Worm (Caenorhabditis elegans) whole organism, L4 larva: ENCODE data around the gene aqp-2.

Experiments used
- F44E2.7 ChIP-seq: fragments of 200-800 bp; sonication (Bioruptor generic); IDR thresholded peaks from 2 replicates; pipeline ENCODE4 v2.1.2; 2022; ENCODE audit warnings: missing genetic modification characterization, missing compliant biosample characterization
- F49E8.2 ChIP-seq: sonication (generic microtip); optimal IDR thresholded peaks from 2 replicates; lab custom pipeline; 2016; ENCODE audit warnings: missing compliant biosample characterization, mild to moderate bottlenecking, missing genetic modification characterization, borderline replicate concordance
- R02D3.7 ChIP-seq: fragments of 150-350 bp; sonication (generic microtip); optimal IDR thresholded peaks from 3 replicates; lab custom pipeline; 2014; ENCODE audit warnings: missing biosample characterization, missing genetic modification characterization
- Y105C5A.15 ChIP-seq: fragments of 200-800 bp; sonication (Bioruptor generic); IDR thresholded peaks from 2 replicates; pipeline ENCODE4 v1.3.6; 2022; ENCODE audit warnings: missing genetic modification characterization, missing compliant biosample characterization
- aha-1 ChIP-seq: fragments of 150-350 bp; peaks from one replicate; lab custom pipeline; 2014; ENCODE audit warnings: missing biosample characterization, missing genetic modification characterization
- aly-2 ChIP-seq: sonication (generic microtip); optimal IDR thresholded peaks from 2 replicates; lab custom pipeline; 2018; ENCODE audit warnings: missing biosample characterization, missing genetic modification characterization
- arid-1 ChIP-seq: fragments of 200-800 bp; sonication (Bioruptor generic); conservative IDR thresholded peaks from 2 replicates; pipeline ENCODE4 v1.3.6; 2022; ENCODE audit warnings: missing genetic modification reagents, missing genetic modification characterization, missing compliant biosample characterization
- ceh-20 ChIP-seq: fragments of 200-800 bp; sonication (Bioruptor generic); IDR thresholded peaks from 2 replicates; pipeline ENCODE4 v1.3.6; 2022; ENCODE audit warnings: missing genetic modification reagents, missing genetic modification characterization, missing compliant biosample characterization
- ceh-28 ChIP-seq: fragments of 150-350 bp; optimal IDR thresholded peaks from 2 replicates; lab custom pipeline; 2014; ENCODE audit warnings: missing biosample characterization, missing genetic modification reagents, missing genetic modification characterization
- ceh-82 ChIP-seq: sonication (generic microtip); optimal IDR thresholded peaks from 2 replicates; lab custom pipeline; 2017; ENCODE audit warnings: missing biosample characterization, missing genetic modification characterization
- ces-1 ChIP-seq: fragments of 150-350 bp; sonication (generic microtip); optimal IDR thresholded peaks from 4 replicates; lab custom pipeline; 2014; ENCODE audit warnings: missing biosample characterization, missing genetic modification reagents, missing genetic modification characterization
- daf-12 ChIP-seq: fragments of 150-350 bp; optimal IDR thresholded peaks from 2 replicates; lab custom pipeline; 2014; ENCODE audit warnings: missing biosample characterization, missing genetic modification reagents, missing genetic modification characterization
- daf-19 ChIP-seq: fragments of 200-800 bp; sonication (Bioruptor generic); conservative IDR thresholded peaks from 2 replicates; pipeline ENCODE4 v1.3.6; 2022; ENCODE audit warnings: missing genetic modification characterization, missing compliant biosample characterization
- dmd-8 ChIP-seq: fragments of 200-800 bp; sonication (Bioruptor generic); IDR thresholded peaks from 2 replicates; pipeline ENCODE4 v1.3.6; 2022; ENCODE audit warnings: missing genetic modification characterization, missing compliant biosample characterization
- dmd-9 ChIP-seq: fragments of 200-800 bp; sonication (Bioruptor generic); IDR thresholded peaks from 2 replicates; pipeline ENCODE4 v1.3.6; 2022; ENCODE audit warnings: missing genetic modification reagents, missing genetic modification characterization, missing compliant biosample characterization
- dpl-1 ChIP-seq: fragments of 150-350 bp; optimal IDR thresholded peaks from 2 replicates; lab custom pipeline; 2014; ENCODE audit warnings: missing biosample characterization, missing genetic modification reagents, missing genetic modification characterization
- duxl-1 ChIP-seq: sonication (generic microtip); optimal IDR thresholded peaks from 2 replicates; lab custom pipeline; 2016; ENCODE audit warnings: mild to moderate bottlenecking, missing genetic modification characterization, moderate library complexity, missing compliant biosample characterization; ENCODE audit not compliant: poor library complexity
- egl-43 ChIP-seq: fragments of 200-800 bp; sonication (Bioruptor generic); IDR thresholded peaks from 2 replicates; pipeline ENCODE4 v1.3.6; 2022; ENCODE audit warnings: missing genetic modification reagents, missing genetic modification characterization, missing compliant biosample characterization
- fos-1 ChIP-seq: fragments of 150-350 bp; optimal IDR thresholded peaks from 2 replicates; lab custom pipeline; 2014; ENCODE audit warnings: missing biosample characterization, missing genetic modification characterization
- gei-8 ChIP-seq: fragments of 200-800 bp; sonication (Bioruptor generic); optimal IDR thresholded peaks from 2 replicates; lab custom pipeline; 2018; ENCODE audit warnings: mild to moderate bottlenecking, missing genetic modification characterization, missing compliant biosample characterization
- hlh-11 ChIP-seq: fragments of 200-800 bp; sonication (Bioruptor generic); optimal IDR thresholded peaks from 2 replicates; lab custom pipeline; 2018; ENCODE audit warnings: mild to moderate bottlenecking, missing genetic modification characterization, missing compliant biosample characterization
- hlh-30 ChIP-seq: sonication (generic microtip); optimal IDR thresholded peaks from 2 replicates; lab custom pipeline; 2017; ENCODE audit warnings: antibody characterized with exemption, mild to moderate bottlenecking, missing genetic modification characterization, missing compliant biosample characterization; ENCODE audit not compliant: insufficient read depth
- lim-7 ChIP-seq: fragments of 200-800 bp; sonication (Bioruptor generic); IDR thresholded peaks from 2 replicates; pipeline ENCODE4 v1.3.6; 2022; ENCODE audit warnings: missing genetic modification characterization, missing compliant biosample characterization
- lin-1 ChIP-seq: fragments of 200-800 bp; sonication (Bioruptor generic); IDR thresholded peaks from 2 replicates; pipeline ENCODE4 v1.3.6; 2022; ENCODE audit warnings: missing genetic modification reagents, missing genetic modification characterization, missing compliant biosample characterization
- lir-3 ChIP-seq: sonication (generic microtip); optimal IDR thresholded peaks from 2 replicates; lab custom pipeline; 2016; ENCODE audit warnings: mild to moderate bottlenecking, missing genetic modification characterization, missing compliant biosample characterization
- lsy-2 ChIP-seq, 2 experiments: fragments of 150-350 bp in 1 of 2; sonication (generic microtip) in 1 of 2; optimal IDR thresholded peaks; 2 replicates each; lab custom pipeline; 2014 to 2017; ENCODE audit warnings: missing biosample characterization in 2 of 2, missing genetic modification characterization in 2 of 2
- madf-5 ChIP-seq, 2 experiments: fragments of 200-800 bp; sonication (Bioruptor generic); IDR thresholded peaks; 2 replicates each; pipeline ENCODE4 v1.3.6; 2022; ENCODE audit warnings: missing compliant biosample characterization in 2 of 2, missing genetic modification characterization in 2 of 2
- madf-9 ChIP-seq: fragments of 200-800 bp; sonication (Bioruptor generic); conservative IDR thresholded peaks from 2 replicates; pipeline ENCODE4 v1.3.6; 2022; ENCODE audit warnings: missing genetic modification reagents, missing genetic modification characterization, missing compliant biosample characterization
- mdl-1 ChIP-seq, 2 experiments: fragments of 150-350 bp in 1 of 2; sonication (generic microtip) in 1 of 2; optimal IDR thresholded peaks; 2 replicates each; lab custom pipeline; 2014 to 2017; ENCODE audit warnings: missing biosample characterization in 2 of 2, missing genetic modification characterization in 2 of 2
- mep-1 ChIP-seq: fragments of 150-350 bp; sonication (generic microtip); optimal IDR thresholded peaks from 3 replicates; lab custom pipeline; 2014; ENCODE audit warnings: missing biosample characterization, missing genetic modification characterization
- mes-2 ChIP-seq: sonication (generic microtip); optimal IDR thresholded peaks from 2 replicates; lab custom pipeline; 2016; ENCODE audit warnings: missing genotype, mild to moderate bottlenecking, missing genetic modification characterization, missing compliant biosample characterization; ENCODE audit not compliant: poor library complexity, severe bottlenecking
- nhr-10 ChIP-seq: fragments of 150-350 bp; optimal IDR thresholded peaks from 2 replicates; lab custom pipeline; 2014; ENCODE audit warnings: missing biosample characterization, missing genetic modification characterization
- nhr-102 ChIP-seq: sonication (generic microtip); optimal IDR thresholded peaks from 2 replicates; lab custom pipeline; 2016; ENCODE audit warnings: mild to moderate bottlenecking, missing genetic modification characterization, moderate library complexity, missing compliant biosample characterization
- nhr-237 ChIP-seq: sonication (generic microtip); optimal IDR thresholded peaks from 2 replicates; lab custom pipeline; 2017; ENCODE audit warnings: missing biosample characterization, missing genetic modification characterization
- nhr-28 ChIP-seq: fragments of 150-350 bp; optimal IDR thresholded peaks from 2 replicates; lab custom pipeline; 2014; ENCODE audit warnings: missing biosample characterization, missing genetic modification characterization
- nhr-42 ChIP-seq: fragments of 200-800 bp; sonication (Bioruptor generic); IDR thresholded peaks from 2 replicates; pipeline ENCODE4 v1.3.6; 2022; ENCODE audit warnings: missing genetic modification characterization, missing compliant biosample characterization
- nhr-48 ChIP-seq: sonication (generic microtip); optimal IDR thresholded peaks from 2 replicates; lab custom pipeline; 2016; ENCODE audit warnings: mild to moderate bottlenecking, missing genetic modification characterization, missing compliant biosample characterization
- nhr-6 ChIP-seq: fragments of 150-350 bp; optimal IDR thresholded peaks from 2 replicates; lab custom pipeline; 2014; ENCODE audit warnings: missing biosample characterization, missing genetic modification characterization
- nhr-76 ChIP-seq: fragments of 150-350 bp; optimal IDR thresholded peaks from 2 replicates; lab custom pipeline; 2014; ENCODE audit warnings: missing biosample characterization, missing genetic modification characterization
- pha-4 ChIP-seq, 2 experiments: fragments of 150-350 bp in 1 of 2; fragments of 200-800 bp in 1 of 2; sonication (Bioruptor generic) in 1 of 2; IDR thresholded peaks in 1 of 2; optimal IDR thresholded peaks in 1 of 2; 2 replicates each; pipeline versions ENCODE4 v1.3.6 to Lab custom; 2014 to 2022; ENCODE audit warnings: missing genetic modification characterization in 2 of 2, missing genetic modification reagents in 2 of 2, missing biosample characterization in 1 of 2, missing compliant biosample characterization in 1 of 2
- php-3 ChIP-seq: fragments of 200-800 bp; sonication (Bioruptor generic); IDR thresholded peaks from 2 replicates; pipeline ENCODE4 v1.3.6; 2022; ENCODE audit warnings: missing genetic modification reagents, missing genetic modification characterization, missing compliant biosample characterization
- pqm-1 ChIP-seq: sonication (generic microtip); optimal IDR thresholded peaks from 2 replicates; lab custom pipeline; 2017; ENCODE audit warnings: missing biosample characterization, missing genetic modification characterization
- saeg-2 ChIP-seq: fragments of 200-800 bp; sonication (Bioruptor generic); IDR thresholded peaks from 2 replicates; pipeline ENCODE4 v1.3.6; 2022; ENCODE audit warnings: missing genetic modification reagents, missing genetic modification characterization, missing compliant biosample characterization
- sdz-12 ChIP-seq: fragments of 200-800 bp; sonication (Bioruptor generic); optimal IDR thresholded peaks from 2 replicates; lab custom pipeline; 2018; ENCODE audit warnings: mild to moderate bottlenecking, missing genetic modification characterization, missing compliant biosample characterization
- spr-3 ChIP-seq: fragments of 200-800 bp; sonication (Bioruptor generic); optimal IDR thresholded peaks from 2 replicates; lab custom pipeline; 2018; ENCODE audit warnings: mild to moderate bottlenecking, missing genetic modification characterization, missing compliant biosample characterization
- tag-97 ChIP-seq: fragments of 200-800 bp; sonication (Bioruptor generic); IDR thresholded peaks from 2 replicates; pipeline ENCODE4 v1.3.6; 2022; ENCODE audit warnings: missing genetic modification characterization, missing compliant biosample characterization
- unc-130 ChIP-seq: sonication (generic microtip); optimal IDR thresholded peaks from 2 replicates; lab custom pipeline; 2016; ENCODE audit warnings: missing genetic modification reagents, missing genetic modification characterization, missing compliant biosample characterization
- zag-1 ChIP-seq: fragments of 150-350 bp; optimal IDR thresholded peaks from 2 replicates; lab custom pipeline; 2014; ENCODE audit warnings: missing biosample characterization, missing genetic modification characterization
- zfp-2 ChIP-seq: sonication (generic microtip); optimal IDR thresholded peaks from 2 replicates; lab custom pipeline; 2016; ENCODE audit warnings: mild to moderate bottlenecking, missing genetic modification characterization, missing compliant biosample characterization
- zip-11 ChIP-seq: fragments of 200-800 bp; sonication (Bioruptor generic); IDR thresholded peaks from 2 replicates; pipeline ENCODE4 v1.3.6; 2022; ENCODE audit warnings: missing genetic modification characterization, missing compliant biosample characterization
- zip-2 ChIP-seq: fragments of 150-350 bp; optimal IDR thresholded peaks from 2 replicates; lab custom pipeline; 2014; ENCODE audit warnings: missing biosample characterization, missing genetic modification characterization
- ztf-11 ChIP-seq: fragments of 150-350 bp; optimal IDR thresholded peaks from 2 replicates; lab custom pipeline; 2014; ENCODE audit warnings: missing biosample characterization, missing genetic modification characterization
- ztf-7 ChIP-seq: fragments of 150-350 bp; optimal IDR thresholded peaks from 2 replicates; lab custom pipeline; 2014; ENCODE audit warnings: missing biosample characterization, missing genetic modification characterization

Gene aqp-2

DNA sequence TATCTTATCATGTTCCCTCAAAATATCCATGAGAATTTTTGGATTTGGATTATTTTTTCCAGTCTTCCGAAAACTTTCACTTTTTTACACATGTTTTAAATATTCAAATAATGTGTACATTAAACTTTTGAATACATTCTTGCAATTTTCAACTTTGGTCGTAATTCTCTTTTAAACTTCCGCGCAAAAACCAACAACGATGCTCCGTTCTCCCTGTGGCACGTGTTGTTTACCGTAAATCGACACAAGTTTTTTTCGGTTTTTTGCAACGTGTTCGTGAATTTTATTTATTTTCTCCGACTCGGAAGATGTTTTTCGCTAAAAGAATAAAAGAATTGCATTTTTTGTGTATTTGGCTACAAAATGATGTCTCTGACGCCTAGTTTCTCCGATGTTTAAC is 19.0 kb downstream of the aqp-2 start (continued):
- peak in 1 of 2 experiments; percentile 77 for TF ChIP-seq lsy-2 (tag; optimal IDR thresholded peaks at IDR 0.05; lab: Kevin White, UChicago)
- TF ChIP-seq madf-5 (GFP tag; IDR thresholded peaks at IDR 0.05; lab: Robert Waterston, UW), result no peak
- TF ChIP-seq unc-130 (GFP tag; lab: Kevin White, UChicago), result no peak
- no peak for TF ChIP-seq pqm-1 (tag; lab: Kevin White, UChicago)
- no peak for TF ChIP-seq ceh-28 (tag; lab: Kevin White, UChicago)
- TF ChIP-seq nhr-10 (tag; lab: Kevin White, UChicago), result no peak
- no peak for TF ChIP-seq mdl-1 (tag; optimal IDR thresholded peaks at IDR 0.05; lab: Kevin White, UChicago)
- no peak for TF ChIP-seq lim-7 (GFP tag; lab: Robert Waterston, UW)
- no peak for TF ChIP-seq ztf-7
- TF ChIP-seq nhr-76 (tag; lab: Kevin White, UChicago), result no peak
- no peak for TF ChIP-seq duxl-1 (tag; lab: Kevin White, UChicago)
- TF ChIP-seq F44E2.7 (GFP tag; lab: Robert Waterston, UW), result no peak
- TF ChIP-seq spr-3, result no peak
- no peak for TF ChIP-seq arid-1 (GFP tag; lab: Robert Waterston, UW)
- no peak for TF ChIP-seq ztf-11 (tag; lab: Kevin White, UChicago)
- TF ChIP-seq saeg-2 (GFP tag; lab: Robert Waterston, UW), result no peak
- no peak for TF ChIP-seq nhr-42 (GFP tag; lab: Robert Waterston, UW)
- no peak for TF ChIP-seq sdz-12 (GFP tag; lab: Kevin White, UChicago)
- TF ChIP-seq Y105C5A.15, result no peak
- no peak for TF ChIP-seq dmd-8 (GFP tag; lab: Robert Waterston, UW)
- no peak for TF ChIP-seq nhr-48 (tag; lab: Kevin White, UChicago)
- TF ChIP-seq aly-2 (tag; lab: Kevin White, UChicago), result no peak
- TF ChIP-seq zip-11 (GFP tag; lab: Robert Waterston, UW), result no peak
- TF ChIP-seq zip-2 (tag; lab: Kevin White, UChicago), result no peak
- no peak for TF ChIP-seq ceh-82 (tag; lab: Kevin White, UChicago)
- no peak for TF ChIP-seq tag-97 (GFP tag; lab: Robert Waterston, UW)
- no peak for TF ChIP-seq zag-1 (tag; lab: Kevin White, UChicago)
- no peak for TF ChIP-seq dmd-9 (GFP tag; lab: Robert Waterston, UW)
- TF ChIP-seq F49E8.2, result no peak
- TF ChIP-seq zfp-2 (tag; lab: Kevin White, UChicago), result no peak
- TF ChIP-seq daf-19 (GFP tag; lab: Robert Waterston, UW), result no peak
- TF ChIP-seq nhr-6 (tag; lab: Kevin White, UChicago), result peak; percentile 20
- no peak for TF ChIP-seq nhr-237 (tag; lab: Kevin White, UChicago)
- TF ChIP-seq R02D3.7, result peak; percentile 75
- TF ChIP-seq ceh-20, result no peak
- no peak for TF ChIP-seq pha-4 (GFP tag; IDR thresholded peaks at IDR 0.05; lab: Robert Waterston, UW)
- peak; percentile 43 for TF ChIP-seq pha-4 (tag; optimal IDR thresholded peaks at IDR 0.05; lab: Kevin White, UChicago)
- no peak for TF ChIP-seq madf-9 (GFP tag; lab: Robert Waterston, UW)
- no peak for TF ChIP-seq ces-1 (GFP tag; lab: Kevin White, UChicago)
- TF ChIP-seq php-3 (GFP tag; lab: Robert Waterston, UW), result no peak
- peak; percentile 93 for TF ChIP-seq dpl-1 (GFP tag; lab: Kevin White, UChicago)
- no peak for TF ChIP-seq gei-8 (GFP tag; lab: Kevin White, UChicago)
- TF ChIP-seq aha-1 (tag; lab: Kevin White, UChicago), result no peak
- TF ChIP-seq lin-1 (GFP tag; lab: Robert Waterston, UW), result no peak
- no peak for TF ChIP-seq mes-2 (tag; lab: Kevin White, UChicago)
- TF ChIP-seq hlh-11 (tag; lab: Kevin White, UChicago), result peak; percentile 25
- TF ChIP-seq mep-1 (tag; lab: Kevin White, UChicago), result peak; percentile 61
- TF ChIP-seq lir-3 (tag; lab: Kevin White, UChicago), result no peak
- peak; percentile 46 for TF ChIP-seq hlh-30 (tag; lab: Kevin White, UChicago)
- peak; percentile 71 for TF ChIP-seq nhr-28 (tag; lab: Kevin White, UChicago)
- no peak for TF ChIP-seq egl-43 (GFP tag; lab: Robert Waterston, UW)
- no peak for TF ChIP-seq nhr-102
- TF ChIP-seq daf-12 (tag; lab: Kevin White, UChicago), result no peak
- TF ChIP-seq fos-1 (tag; lab: Kevin White, UChicago), result no peak
